Worm (Caenorhabditis elegans): ENCODE data around the gene R02D5.3.

DNA sequence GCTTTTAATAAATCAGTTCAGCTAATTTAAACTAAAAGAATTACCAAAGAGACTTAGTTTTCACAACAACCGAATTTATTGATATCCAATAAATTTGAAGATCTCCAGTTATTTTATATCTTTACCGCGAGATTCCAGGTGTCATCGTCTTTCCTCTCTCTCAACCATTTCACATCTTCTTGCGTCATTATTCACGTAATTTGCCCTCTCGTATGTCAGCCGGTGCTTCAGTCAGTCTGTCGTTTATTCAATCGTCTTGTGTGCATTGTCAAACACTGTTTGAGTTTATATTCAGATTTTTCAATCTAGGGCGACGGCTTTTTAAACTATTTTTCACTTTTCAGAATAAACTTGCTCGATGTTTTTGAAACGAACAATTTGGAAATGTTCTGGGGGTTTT, 45.6 kb upstream of the R02D5.3 start:
- TF ChIP-seq ets-5 (GFP tag; IDR thresholded peaks at IDR 0.05) (no peak), lin-39 (tag; optimal IDR thresholded peaks at IDR 0.05) (no peak), nhr-237 (tag; optimal IDR thresholded peaks at IDR 0.05) (no peak), aly-2 (tag; optimal IDR thresholded peaks at IDR 0.05) (no peak), mdl-1 (tag; optimal IDR thresholded peaks at IDR 0.05) (no peak), jun-1 (tag; optimal IDR thresholded peaks at IDR 0.05) (no peak), skn-1 (tag; optimal IDR thresholded peaks at IDR 0.05) (no peak), fkh-10 (GFP tag; optimal IDR thresholded peaks at IDR 0.05) (no peak)

Measured in whole organism, L1 larva.